Fruit fly (Drosophila melanogaster) whole organism, embryonic: ENCODE results near the gene Rpn2.
A peak's percentile ranks its signal among the peaks of the same experiment; 100 is the strongest.

Source experiments
- Atf-2 ChIP-seq: fragments of 200-800 bp; sonication (Bioruptor generic); optimal IDR thresholded peaks from 2 replicates; lab custom pipeline; 2016; ENCODE audit warnings: missing biosample characterization, missing genetic modification characterization
- CG10543 ChIP-seq: fragments of 200-800 bp; sonication (Bioruptor generic); optimal IDR thresholded peaks from 3 replicates; lab custom pipeline; 2017; ENCODE audit warnings: missing biosample characterization, mild to moderate bottlenecking, missing genetic modification characterization, moderate library complexity
- CG10654 ChIP-seq: fragments of 200-800 bp; sonication (Bioruptor generic); optimal IDR thresholded peaks from 2 replicates; lab custom pipeline; 2016; ENCODE audit warnings: missing biosample characterization, missing genetic modification characterization
- CG11560 ChIP-seq: fragments of 200-800 bp; sonication (Bioruptor generic); IDR thresholded peaks from 3 replicates; pipeline ENCODE4 v1.3.6; 2022; ENCODE audit warnings: missing biosample characterization, missing genetic modification characterization
- CG12744 ChIP-seq: fragments of 200-800 bp; sonication (Bioruptor generic); optimal IDR thresholded peaks from 2 replicates; lab custom pipeline; 2016; ENCODE audit warnings: missing biosample characterization, missing genetic modification characterization
- CG12769 ChIP-seq: fragments of 200-800 bp; sonication (Bioruptor generic); optimal IDR thresholded peaks from 2 replicates; lab custom pipeline; 2019; ENCODE audit warnings: missing biosample characterization, mild to moderate bottlenecking, missing genetic modification characterization, moderate library complexity
- CG14014 ChIP-seq: fragments of 200-800 bp; sonication (Bioruptor generic); IDR thresholded peaks from 2 replicates; pipeline ENCODE4 v1.3.6; 2022; ENCODE audit warnings: missing biosample characterization, missing genetic modification characterization
- CG16813 ChIP-seq: fragments of 200-800 bp; sonication (Bioruptor generic); IDR thresholded peaks from 3 replicates; pipeline ENCODE4 v1.3.6; 2022; ENCODE audit warnings: missing biosample characterization, missing genetic modification characterization; ENCODE audit not compliant: partially characterized antibody
- CG16815 ChIP-seq: fragments of 200-800 bp; sonication (Bioruptor generic); optimal IDR thresholded peaks from 3 replicates; lab custom pipeline; 2017; ENCODE audit warnings: missing biosample characterization, mild to moderate bottlenecking, missing genetic modification characterization
- CG16863 ChIP-seq: fragments of 200-800 bp; sonication (Bioruptor generic); optimal IDR thresholded peaks from 3 replicates; lab custom pipeline; 2016; ENCODE audit warnings: missing biosample characterization, missing genetic modification characterization
- CG17186 ChIP-seq: fragments of 200-800 bp; sonication (Bioruptor generic); optimal IDR thresholded peaks from 3 replicates; lab custom pipeline; 2017; ENCODE audit warnings: missing biosample characterization, missing genetic modification reagents, missing genetic modification characterization
- CG17385 ChIP-seq: fragments of 200-800 bp; sonication (Bioruptor generic); optimal IDR thresholded peaks from 3 replicates; lab custom pipeline; 2018; ENCODE audit warnings: missing biosample characterization, mild to moderate bottlenecking, missing genetic modification characterization
- CG1832 ChIP-seq: fragments of 200-800 bp; sonication (Bioruptor generic); optimal IDR thresholded peaks from 2 replicates; lab custom pipeline; 2017; ENCODE audit warnings: missing biosample characterization, mild to moderate bottlenecking, missing genetic modification characterization, inconsistent platforms
- CG18764 ChIP-seq: fragments of 200-800 bp; sonication (Bioruptor generic); optimal IDR thresholded peaks from 3 replicates; lab custom pipeline; 2016; ENCODE audit warnings: missing biosample characterization, missing genetic modification characterization
- CG31441 ChIP-seq: fragments of 200-800 bp; sonication (Bioruptor generic); IDR thresholded peaks from 2 replicates; pipeline ENCODE4 v1.3.6; 2022; ENCODE audit warnings: missing biosample characterization, missing genetic modification characterization
- CG33557 ChIP-seq: fragments of 200-800 bp; sonication (Bioruptor generic); optimal IDR thresholded peaks from 2 replicates; lab custom pipeline; 2019; ENCODE audit warnings: missing biosample characterization, mild to moderate bottlenecking, missing genetic modification characterization, moderate library complexity
- CG4730 ChIP-seq: fragments of 200-800 bp; sonication (Bioruptor generic); IDR thresholded peaks from 2 replicates; pipeline ENCODE4 v1.3.6; 2022; ENCODE audit warnings: missing biosample characterization, missing genetic modification characterization
- CG7372 ChIP-seq: fragments of 200-800 bp; sonication (Bioruptor generic); IDR thresholded peaks from 2 replicates; pipeline ENCODE4 v1.3.6; 2022; ENCODE audit warnings: missing biosample characterization, missing genetic modification characterization
- CG8290 ChIP-seq, 3 experiments: fragments of 200-800 bp; sonication (Bioruptor generic); optimal IDR thresholded peaks; 2 replicates each; lab custom pipeline; 2016 to 2019; ENCODE audit warnings: missing biosample characterization in 3 of 3, missing genetic modification characterization in 3 of 3, mild to moderate bottlenecking in 2 of 3, moderate library complexity in 1 of 3
- Chrac-16 ChIP-seq: fragments of 200-800 bp; sonication (Bioruptor generic); optimal IDR thresholded peaks from 3 replicates; lab custom pipeline; 2016; ENCODE audit warnings: missing biosample characterization, missing genetic modification characterization
- CrebB ChIP-seq: fragments of 200-800 bp; sonication (Bioruptor generic); optimal IDR thresholded peaks from 3 replicates; lab custom pipeline; 2018; ENCODE audit warnings: missing biosample characterization, mild to moderate bottlenecking, missing genetic modification characterization
- D19B ChIP-seq: fragments of 200-800 bp; sonication (Bioruptor generic); optimal IDR thresholded peaks from 2 replicates; lab custom pipeline; 2017; ENCODE audit warnings: missing biosample characterization, mild to moderate bottlenecking, missing genetic modification characterization
- Dll ChIP-seq: fragments of 200-800 bp; sonication (Bioruptor generic); IDR thresholded peaks from 4 replicates; pipeline ENCODE4 v1.3.6; 2022; ENCODE audit warnings: missing biosample characterization, missing genetic modification characterization; ENCODE audit not compliant: partially characterized antibody
- Dp ChIP-seq: fragments of 200-800 bp; sonication (Bioruptor generic); optimal IDR thresholded peaks from 2 replicates; lab custom pipeline; 2018; ENCODE audit warnings: missing biosample characterization, mild to moderate bottlenecking, missing genetic modification characterization, moderate library complexity
- Elba2 ChIP-seq: fragments of 200-800 bp; sonication (Bioruptor generic); optimal IDR thresholded peaks from 3 replicates; lab custom pipeline; 2016; ENCODE audit warnings: missing biosample characterization, missing genetic modification characterization
- HHEX ChIP-seq: fragments of 200-800 bp; sonication (Bioruptor generic); optimal IDR thresholded peaks from 3 replicates; lab custom pipeline; 2017; ENCODE audit warnings: missing biosample characterization, mild to moderate bottlenecking, missing genetic modification characterization, missing genetic modification reagents
- HLH3B ChIP-seq: fragments of 200-800 bp; sonication (Bioruptor generic); IDR thresholded peaks from 2 replicates; pipeline ENCODE4 v1.3.6; 2022; ENCODE audit warnings: missing biosample characterization, missing genetic modification characterization
- Hand ChIP-seq: fragments of 200-800 bp; sonication (Bioruptor generic); optimal IDR thresholded peaks from 2 replicates; lab custom pipeline; 2017; ENCODE audit warnings: mild to moderate bottlenecking, missing biosample characterization, missing genetic modification reagents, missing genetic modification characterization
- Hr78 ChIP-seq, 2 experiments: fragments of 200-800 bp in 1 of 2; fragments of >200 bp in 1 of 2; sonication (Bioruptor generic) in 1 of 2; optimal IDR thresholded peaks; 2 replicates each; lab custom pipeline; 2017 to 2019; ENCODE audit warnings: missing biosample characterization in 2 of 2, missing genetic modification characterization in 2 of 2, mild to moderate bottlenecking in 1 of 2, moderate library complexity in 1 of 2
- MBD-R2 ChIP-seq: fragments of 200-800 bp; sonication (Bioruptor generic); IDR thresholded peaks from 2 replicates; pipeline ENCODE4 v1.3.6; 2022; ENCODE audit warnings: missing biosample characterization, missing genetic modification characterization
- NC2β ChIP-seq: fragments of 200-800 bp; sonication (Bioruptor generic); optimal IDR thresholded peaks from 2 replicates; lab custom pipeline; 2016; ENCODE audit warnings: missing biosample characterization, missing genetic modification characterization
- Nf-YB ChIP-seq: fragments of 200-800 bp; sonication (Bioruptor generic); optimal IDR thresholded peaks from 3 replicates; lab custom pipeline; 2019; ENCODE audit warnings: missing biosample characterization, mild to moderate bottlenecking, missing genetic modification characterization, moderate library complexity
- PHDP ChIP-seq: fragments of 200-800 bp; sonication (Bioruptor generic); optimal IDR thresholded peaks from 3 replicates; lab custom pipeline; 2018; ENCODE audit warnings: missing biosample characterization, mild to moderate bottlenecking, missing genetic modification characterization, moderate library complexity
- Ptx1 ChIP-seq: fragments of 200-800 bp; sonication (Bioruptor generic); IDR thresholded peaks from 2 replicates; pipeline ENCODE4 v1.3.6; 2022; ENCODE audit warnings: missing biosample characterization, missing genetic modification characterization
- Ravus ChIP-seq: fragments of 200-800 bp; sonication (Bioruptor generic); IDR thresholded peaks from 2 replicates; pipeline ENCODE4 v1.3.6; 2022; ENCODE audit warnings: missing biosample characterization, missing genetic modification characterization
- Tbp ChIP-seq: fragments of >200 bp; optimal IDR thresholded peaks from 2 replicates; lab custom pipeline; 2018; ENCODE audit warnings: missing biosample characterization, missing genetic modification characterization
- bab2 ChIP-seq: fragments of 200-800 bp; sonication (Bioruptor generic); optimal IDR thresholded peaks from 2 replicates; lab custom pipeline; 2016; ENCODE audit warnings: missing biosample characterization, missing genetic modification characterization
- da ChIP-seq: fragments of 200-800 bp; sonication (Bioruptor generic); optimal IDR thresholded peaks from 2 replicates; lab custom pipeline; 2016; ENCODE audit warnings: missing biosample characterization, missing genetic modification characterization
- fd96Cb ChIP-seq: fragments of 200-800 bp; sonication (Bioruptor generic); optimal IDR thresholded peaks from 2 replicates; lab custom pipeline; 2018; ENCODE audit warnings: missing biosample characterization, mild to moderate bottlenecking, missing genetic modification characterization, moderate library complexity
- hbn ChIP-seq: fragments of 200-800 bp; sonication (Bioruptor generic); IDR thresholded peaks from 2 replicates; pipeline ENCODE4 v1.3.6; 2022; ENCODE audit warnings: missing biosample characterization, missing genetic modification characterization; ENCODE audit not compliant: partially characterized antibody
- knrl ChIP-seq: fragments of 200-800 bp; sonication (Bioruptor generic); IDR thresholded peaks from 3 replicates; pipeline ENCODE4 v1.3.6; 2022; ENCODE audit warnings: missing biosample characterization, missing genetic modification characterization; ENCODE audit not compliant: partially characterized antibody
- lbe ChIP-seq: fragments of 200-800 bp; sonication (Bioruptor generic); optimal IDR thresholded peaks from 2 replicates; lab custom pipeline; 2016; ENCODE audit warnings: missing biosample characterization, mild to moderate bottlenecking, missing genetic modification characterization
- lmd ChIP-seq: fragments of 200-800 bp; sonication (Bioruptor generic); IDR thresholded peaks from 2 replicates; pipeline ENCODE4 v1.3.6; 2022; ENCODE audit warnings: missing biosample characterization, missing genetic modification characterization
- nau ChIP-seq: fragments of 200-800 bp; sonication (Bioruptor generic); optimal IDR thresholded peaks from 3 replicates; lab custom pipeline; 2017; ENCODE audit warnings: missing biosample characterization, mild to moderate bottlenecking, missing genetic modification characterization, missing genetic modification reagents
- nom ChIP-seq: fragments of 200-800 bp; sonication (Bioruptor generic); optimal IDR thresholded peaks from 2 replicates; lab custom pipeline; 2017; ENCODE audit warnings: missing biosample characterization, missing genetic modification characterization, mild to moderate bottlenecking, moderate library complexity, missing genetic modification reagents
- ro ChIP-seq: fragments of 200-800 bp; sonication (Bioruptor generic); IDR thresholded peaks from 2 replicates; pipeline ENCODE4 v1.3.6; 2022; ENCODE audit warnings: missing biosample characterization, missing genetic modification characterization
- schlank ChIP-seq: fragments of 200-800 bp; sonication (Bioruptor generic); optimal IDR thresholded peaks from 2 replicates; lab custom pipeline; 2018; ENCODE audit warnings: missing biosample characterization, mild to moderate bottlenecking, missing genetic modification characterization
- tio ChIP-seq: fragments of 200-800 bp; sonication (Bioruptor generic); optimal IDR thresholded peaks from 2 replicates; lab custom pipeline; 2017; ENCODE audit warnings: missing biosample characterization, missing genetic modification characterization, inconsistent platforms
- tx ChIP-seq: fragments of 200-800 bp; sonication (Bioruptor generic); optimal IDR thresholded peaks from 2 replicates; lab custom pipeline; 2016; ENCODE audit warnings: missing biosample characterization, missing genetic modification characterization
- zfh2 ChIP-seq: fragments of 200-800 bp; sonication (Bioruptor generic); optimal IDR thresholded peaks from 2 replicates; lab custom pipeline; 2016; ENCODE audit warnings: missing biosample characterization, missing genetic modification characterization

The Rpn2 gene

dm6 chr3R:29153197-29153644 lies at the start of gene Rpn2, which contains the start of gene Slbp (continued):
- TF ChIP-seq Dll (GFP tag; lab: Robert Waterston, UW), result peak; percentile 97
- peak; percentile 95 for TF ChIP-seq hbn (GFP tag; lab: Robert Waterston, UW)
- no peak for TF ChIP-seq CG10654 (GFP tag; lab: Kevin White, UChicago)
- peak; percentile 8 for TF ChIP-seq CG17385 (GFP tag; lab: Kevin White, UChicago)
- TF ChIP-seq CG16863 (GFP tag; lab: Kevin White, UChicago), result peak; percentile 33
- no peak for TF ChIP-seq ro
- no peak for TF ChIP-seq Tbp (GFP tag; lab: Kevin White, UChicago)
- peak; percentile 90 for TF ChIP-seq CG17186 (GFP tag; lab: Kevin White, UChicago)
- TF ChIP-seq CG8290 (GFP tag; optimal IDR thresholded peaks at IDR 0.05; lab: Kevin White, UChicago), result peak; percentile 54
- TF ChIP-seq CG8290 (tag; optimal IDR thresholded peaks at IDR 0.05; lab: Kevin White, UChicago), result peak in 1 of 2 experiments; percentile 64
- TF ChIP-seq CG7372 (GFP tag; lab: Robert Waterston, UW), result no peak
- TF ChIP-seq bab2, result peak; percentile 34
- no peak for TF ChIP-seq Hr78 (GFP tag; optimal IDR thresholded peaks at IDR 0.05; lab: Kevin White, UChicago)
- TF ChIP-seq da (GFP tag; lab: Kevin White, UChicago), result no peak
- no peak for TF ChIP-seq CG4730 (GFP tag; lab: Robert Waterston, UW)
- TF ChIP-seq CG16815 (GFP tag; lab: Kevin White, UChicago), result no peak
- no peak for TF ChIP-seq nau (GFP tag; lab: Kevin White, UChicago)
- no peak for TF ChIP-seq Ravus (GFP tag; lab: Robert Waterston, UW)
- TF ChIP-seq fd96Cb (tag; lab: Kevin White, UChicago), result no peak
- TF ChIP-seq CG1832, result no peak
- no peak for TF ChIP-seq CrebB (tag; lab: Kevin White, UChicago)
- TF ChIP-seq Dp (GFP tag; lab: Kevin White, UChicago), result peak; percentile 74
- TF ChIP-seq CG12769 (tag; lab: Kevin White, UChicago), result peak; percentile 58
- TF ChIP-seq CG10543 (GFP tag; lab: Kevin White, UChicago), result peak; percentile 21
- no peak for TF ChIP-seq D19B
- peak; percentile 36 for TF ChIP-seq CG12744
- no peak for TF ChIP-seq CG11560 (tag; lab: Robert Waterston, UW)
- TF ChIP-seq Elba2 (GFP tag; lab: Kevin White, UChicago), result peak; percentile 40
- TF ChIP-seq CG14014 (GFP tag; lab: Robert Waterston, UW), result 0 out of 2 replicates have a peak, but pooled peaks have one; percentile 25
- peak; percentile 19 for TF ChIP-seq PHDP
- peak; percentile 66 for TF ChIP-seq zfh2
- no peak for TF ChIP-seq CG33557 (GFP tag; lab: Kevin White, UChicago)
- TF ChIP-seq lmd (GFP tag; lab: Robert Waterston, UW), result no peak; the same call in 1 of the 2 replicates
- no peak for TF ChIP-seq Nf-YB
- TF ChIP-seq Chrac-16, result peak; percentile 10
- TF ChIP-seq CG31441 (GFP tag; lab: Robert Waterston, UW), result 0 out of 2 replicates have a peak, but pooled peaks have one; percentile 20
- peak; percentile 16 for TF ChIP-seq Atf-2
- TF ChIP-seq schlank (tag; lab: Kevin White, UChicago), result no peak
- TF ChIP-seq knrl (GFP tag; lab: Robert Waterston, UW), result peak; percentile 94
- peak; percentile 45 for TF ChIP-seq NC2β (GFP tag; lab: Kevin White, UChicago)
- TF ChIP-seq nom (GFP tag; lab: Kevin White, UChicago), result peak; percentile 11
- TF ChIP-seq lbe (GFP tag; lab: Kevin White, UChicago), result peak; percentile 74
- peak; percentile 90 for TF ChIP-seq MBD-R2 (GFP tag; lab: Robert Waterston, UW)
- no peak for TF ChIP-seq Ptx1 (GFP tag; lab: Robert Waterston, UW)
- peak; percentile 1 for TF ChIP-seq HHEX (GFP tag; lab: Kevin White, UChicago)
- TF ChIP-seq CG18764 (GFP tag; lab: Kevin White, UChicago), result peak; percentile 9
- peak; percentile 90 for TF ChIP-seq CG16813 (GFP tag; lab: Robert Waterston, UW)
- TF ChIP-seq tio (GFP tag; lab: Kevin White, UChicago), result no peak
- no peak for TF ChIP-seq Hand
- peak; percentile 35 for TF ChIP-seq tx (GFP tag; lab: Kevin White, UChicago)
- TF ChIP-seq HLH3B (GFP tag; lab: Robert Waterston, UW), result no peak
